Fruit fly (Drosophila melanogaster) whole organism, embryonic: Measurements from ENCODE around the gene Rchy1.

Source experiments
- BtbVII ChIP-seq: fragments of 200-800 bp; sonication (Bioruptor generic); optimal IDR thresholded peaks from 3 replicates; lab custom pipeline; 2017; ENCODE audit warnings: missing biosample characterization, mild to moderate bottlenecking, missing genetic modification characterization
- CG11695 ChIP-seq: fragments of 200-800 bp; sonication (Bioruptor generic); IDR thresholded peaks from 3 replicates; pipeline ENCODE4 v1.3.6; 2022; ENCODE audit warnings: missing biosample characterization, missing genetic modification characterization
- CG12299 ChIP-seq: fragments of 200-800 bp; sonication (Bioruptor generic); optimal IDR thresholded peaks from 2 replicates; lab custom pipeline; 2018; ENCODE audit warnings: missing biosample characterization, mild to moderate bottlenecking, missing genetic modification characterization
- CG13123 ChIP-seq: fragments of 200-800 bp; sonication (Bioruptor generic); optimal IDR thresholded peaks from 2 replicates; lab custom pipeline; 2016; ENCODE audit warnings: missing biosample characterization, missing genetic modification characterization
- CG14441 ChIP-seq: fragments of 200-800 bp; sonication (Bioruptor generic); IDR thresholded peaks from 2 replicates; pipeline ENCODE4 v1.3.6; 2022; ENCODE audit warnings: missing biosample characterization, missing genetic modification characterization
- CG16813 ChIP-seq: fragments of 200-800 bp; sonication (Bioruptor generic); IDR thresholded peaks from 3 replicates; pipeline ENCODE4 v1.3.6; 2022; ENCODE audit warnings: missing biosample characterization, missing genetic modification characterization; ENCODE audit not compliant: partially characterized antibody
- CG16863 ChIP-seq: fragments of 200-800 bp; sonication (Bioruptor generic); optimal IDR thresholded peaks from 3 replicates; lab custom pipeline; 2016; ENCODE audit warnings: missing biosample characterization, missing genetic modification characterization
- CG17186 ChIP-seq: fragments of 200-800 bp; sonication (Bioruptor generic); optimal IDR thresholded peaks from 3 replicates; lab custom pipeline; 2017; ENCODE audit warnings: missing biosample characterization, missing genetic modification reagents, missing genetic modification characterization
- CG17328 ChIP-seq: fragments of 200-800 bp; sonication (Bioruptor generic); IDR thresholded peaks from 2 replicates; pipeline ENCODE4 v1.3.6; 2022; ENCODE audit warnings: missing biosample characterization, missing genetic modification characterization
- CG17829 ChIP-seq: fragments of 200-800 bp; optimal IDR thresholded peaks from 2 replicates; lab custom pipeline; 2019; ENCODE audit warnings: missing biosample characterization, mild to moderate bottlenecking, missing genetic modification characterization, moderate library complexity
- CG1832 ChIP-seq: fragments of 200-800 bp; sonication (Bioruptor generic); optimal IDR thresholded peaks from 2 replicates; lab custom pipeline; 2017; ENCODE audit warnings: missing biosample characterization, mild to moderate bottlenecking, missing genetic modification characterization, inconsistent platforms
- CG2199 ChIP-seq: fragments of 200-800 bp; sonication (Bioruptor generic); IDR thresholded peaks from 3 replicates; pipeline ENCODE4 v1.3.6; 2022; ENCODE audit warnings: missing biosample characterization, missing genetic modification characterization
- CG2712 ChIP-seq: fragments of 200-800 bp; optimal IDR thresholded peaks from 3 replicates; lab custom pipeline; 2019; ENCODE audit warnings: missing biosample characterization, mild to moderate bottlenecking, missing genetic modification characterization, moderate library complexity
- CG30431 ChIP-seq: fragments of 200-800 bp; sonication (Bioruptor generic); optimal IDR thresholded peaks from 2 replicates; lab custom pipeline; 2017; ENCODE audit warnings: missing biosample characterization, missing genetic modification characterization
- CG34224 ChIP-seq: fragments of 200-800 bp; sonication (Bioruptor generic); IDR thresholded peaks from 3 replicates; pipeline ENCODE4 v1.3.6; 2022; ENCODE audit warnings: missing biosample characterization, missing genetic modification characterization; ENCODE audit not compliant: partially characterized antibody
- CG42726 ChIP-seq: fragments of 200-800 bp; sonication (Bioruptor generic); IDR thresholded peaks from 2 replicates; pipeline ENCODE4 v1.3.6; 2022; ENCODE audit warnings: missing biosample characterization, missing genetic modification characterization; ENCODE audit not compliant: partially characterized antibody
- CG4820 ChIP-seq: fragments of 200-800 bp; sonication (Bioruptor generic); optimal IDR thresholded peaks from 3 replicates; lab custom pipeline; 2016; ENCODE audit warnings: missing biosample characterization, missing genetic modification characterization
- CG5953 ChIP-seq: fragments of 200-800 bp; sonication (Bioruptor generic); IDR thresholded peaks from 2 replicates; pipeline ENCODE4 v1.3.6; 2022; ENCODE audit warnings: missing biosample characterization, missing genetic modification characterization
- CG6791 ChIP-seq: fragments of 200-800 bp; sonication (Bioruptor generic); IDR thresholded peaks from 3 replicates; pipeline ENCODE4 v1.3.6; 2022; ENCODE audit warnings: missing biosample characterization, missing genetic modification characterization; ENCODE audit not compliant: partially characterized antibody
- CG9437 ChIP-seq: fragments of 200-800 bp; sonication (Bioruptor generic); optimal IDR thresholded peaks from 2 replicates; lab custom pipeline; 2018; ENCODE audit warnings: missing biosample characterization, mild to moderate bottlenecking, missing genetic modification characterization
- CG9932 ChIP-seq: fragments of 200-800 bp; sonication (Bioruptor generic); IDR thresholded peaks from 2 replicates; pipeline ENCODE4 v1.3.6; 2022; ENCODE audit warnings: missing biosample characterization, missing genetic modification characterization
- CHES-1-like ChIP-seq: fragments of 200-800 bp; sonication (Bioruptor generic); optimal IDR thresholded peaks from 2 replicates; lab custom pipeline; 2016; ENCODE audit warnings: missing biosample characterization, missing genetic modification characterization
- Deaf1 ChIP-seq: fragments of 200-800 bp; optimal IDR thresholded peaks from 3 replicates; lab custom pipeline; 2019; ENCODE audit warnings: missing biosample characterization, mild to moderate bottlenecking, missing genetic modification characterization, moderate library complexity
- Fer3 ChIP-seq: fragments of 200-800 bp; sonication (Bioruptor generic); optimal IDR thresholded peaks from 2 replicates; lab custom pipeline; 2018; ENCODE audit warnings: missing biosample characterization, mild to moderate bottlenecking, missing genetic modification characterization, moderate library complexity
- Hmr ChIP-seq: fragments of 200-800 bp; sonication (Bioruptor generic); optimal IDR thresholded peaks from 3 replicates; lab custom pipeline; 2017; ENCODE audit warnings: mild to moderate bottlenecking, missing biosample characterization, missing genetic modification reagents, missing genetic modification characterization
- MBD-R2 ChIP-seq: fragments of 200-800 bp; sonication (Bioruptor generic); IDR thresholded peaks from 2 replicates; pipeline ENCODE4 v1.3.6; 2022; ENCODE audit warnings: missing biosample characterization, missing genetic modification characterization
- MESR4 ChIP-seq: fragments of 200-800 bp; sonication (Bioruptor generic); optimal IDR thresholded peaks from 2 replicates; lab custom pipeline; 2018; ENCODE audit warnings: missing biosample characterization, mild to moderate bottlenecking, missing genetic modification characterization, moderate library complexity
- Med ChIP-seq: fragments of 200-800 bp; sonication (Bioruptor generic); peaks from one replicate; lab custom pipeline; 2016; ENCODE audit warnings: missing biosample characterization, missing genetic modification characterization, mild to moderate bottlenecking, inconsistent platforms, moderate library complexity
- Oli ChIP-seq: fragments of 200-800 bp; sonication (Bioruptor generic); optimal IDR thresholded peaks from 2 replicates; lab custom pipeline; 2018; ENCODE audit warnings: missing biosample characterization, mild to moderate bottlenecking, missing genetic modification characterization, moderate library complexity
- Side ChIP-seq: fragments of 200-800 bp; sonication (Bioruptor generic); optimal IDR thresholded peaks from 2 replicates; lab custom pipeline; 2016; ENCODE audit warnings: missing biosample characterization, missing genetic modification characterization
- Xbp1 ChIP-seq: fragments of 200-800 bp; sonication (Bioruptor generic); optimal IDR thresholded peaks from 3 replicates; lab custom pipeline; 2016; ENCODE audit warnings: missing biosample characterization, mild to moderate bottlenecking, missing genetic modification characterization
- abd-A ChIP-seq: fragments of 200-800 bp; sonication (Bioruptor generic); optimal IDR thresholded peaks from 3 replicates; lab custom pipeline; 2019; ENCODE audit warnings: missing biosample characterization, mild to moderate bottlenecking, missing genetic modification characterization, moderate library complexity
- al ChIP-seq: fragments of 200-800 bp; sonication (Bioruptor generic); IDR thresholded peaks from 2 replicates; pipeline ENCODE4 v1.3.6; 2022; ENCODE audit warnings: missing biosample characterization, missing genetic modification characterization
- bigmax ChIP-seq: fragments of 200-800 bp; sonication (Bioruptor generic); optimal IDR thresholded peaks from 2 replicates; lab custom pipeline; 2018; ENCODE audit warnings: missing biosample characterization, mild to moderate bottlenecking, missing genetic modification characterization
- bowl ChIP-seq: fragments of 200-800 bp; sonication (Bioruptor generic); IDR thresholded peaks from 2 replicates; pipeline ENCODE4 v1.3.6; 2022; ENCODE audit warnings: missing biosample characterization, missing genetic modification characterization
- bsh ChIP-seq, 2 experiments: fragments of 200-800 bp; sonication (Bioruptor generic); optimal IDR thresholded peaks; 2 replicates each; lab custom pipeline; 2017 to 2018; ENCODE audit warnings: mild to moderate bottlenecking in 2 of 2, missing biosample characterization in 2 of 2, missing genetic modification characterization in 2 of 2, moderate library complexity in 1 of 2
- btn ChIP-seq: fragments of 200-800 bp; sonication (Bioruptor generic); optimal IDR thresholded peaks from 2 replicates; lab custom pipeline; 2016; ENCODE audit warnings: missing biosample characterization, missing genetic modification characterization
- chn ChIP-seq: fragments of 200-800 bp; sonication (Bioruptor generic); optimal IDR thresholded peaks from 2 replicates; lab custom pipeline; 2016; ENCODE audit warnings: missing biosample characterization, missing genetic modification characterization
- fu2 ChIP-seq: fragments of 200-800 bp; sonication (Bioruptor generic); optimal IDR thresholded peaks from 2 replicates; lab custom pipeline; 2016; ENCODE audit warnings: missing biosample characterization, missing genetic modification characterization
- gfzf ChIP-seq: fragments of 200-800 bp; sonication (Bioruptor generic); optimal IDR thresholded peaks from 2 replicates; lab custom pipeline; 2016; ENCODE audit warnings: missing biosample characterization, mild to moderate bottlenecking, missing genetic modification characterization, moderate library complexity
- hb ChIP-seq: fragments of 200-800 bp; sonication (Bioruptor generic); IDR thresholded peaks from 3 replicates; pipeline ENCODE4 v1.3.6; 2022; ENCODE audit warnings: missing biosample characterization, missing genetic modification characterization; ENCODE audit not compliant: partially characterized antibody
- ind ChIP-seq: fragments of 200-800 bp; sonication (Bioruptor generic); optimal IDR thresholded peaks from 3 replicates; lab custom pipeline; 2016; ENCODE audit warnings: missing biosample characterization, missing genetic modification characterization
- lilli ChIP-seq: fragments of 200-800 bp; sonication (Bioruptor generic); optimal IDR thresholded peaks from 3 replicates; lab custom pipeline; 2016; ENCODE audit warnings: missing biosample characterization, missing genetic modification characterization
- lov ChIP-seq, 2 experiments: fragments of 200-800 bp in 1 of 2; fragments of >200 bp in 1 of 2; sonication (Bioruptor generic) in 1 of 2; IDR thresholded peaks in 1 of 2; optimal IDR thresholded peaks in 1 of 2; 2 replicates in 1 of 2; 3 replicates in 1 of 2; pipeline versions ENCODE4 v1.3.6 to Lab custom; 2017 to 2022; ENCODE audit warnings: missing biosample characterization in 1 of 2, missing genetic modification characterization in 1 of 2
- odd ChIP-seq: fragments of 200-800 bp; sonication (Bioruptor generic); optimal IDR thresholded peaks from 2 replicates; lab custom pipeline; 2017; ENCODE audit warnings: missing biosample characterization, mild to moderate bottlenecking, missing genetic modification characterization
- tin ChIP-seq: fragments of 200-800 bp; sonication (Bioruptor generic); optimal IDR thresholded peaks from 3 replicates; lab custom pipeline; 2016; ENCODE audit warnings: missing biosample characterization, missing genetic modification characterization
- tio ChIP-seq: fragments of 200-800 bp; sonication (Bioruptor generic); optimal IDR thresholded peaks from 2 replicates; lab custom pipeline; 2017; ENCODE audit warnings: missing biosample characterization, missing genetic modification characterization, inconsistent platforms
- twi ChIP-seq: fragments of 200-800 bp; optimal IDR thresholded peaks from 2 replicates; lab custom pipeline; 2019; ENCODE audit warnings: missing biosample characterization, mild to moderate bottlenecking, missing genetic modification characterization, moderate library complexity

The Rchy1 gene

DNA sequence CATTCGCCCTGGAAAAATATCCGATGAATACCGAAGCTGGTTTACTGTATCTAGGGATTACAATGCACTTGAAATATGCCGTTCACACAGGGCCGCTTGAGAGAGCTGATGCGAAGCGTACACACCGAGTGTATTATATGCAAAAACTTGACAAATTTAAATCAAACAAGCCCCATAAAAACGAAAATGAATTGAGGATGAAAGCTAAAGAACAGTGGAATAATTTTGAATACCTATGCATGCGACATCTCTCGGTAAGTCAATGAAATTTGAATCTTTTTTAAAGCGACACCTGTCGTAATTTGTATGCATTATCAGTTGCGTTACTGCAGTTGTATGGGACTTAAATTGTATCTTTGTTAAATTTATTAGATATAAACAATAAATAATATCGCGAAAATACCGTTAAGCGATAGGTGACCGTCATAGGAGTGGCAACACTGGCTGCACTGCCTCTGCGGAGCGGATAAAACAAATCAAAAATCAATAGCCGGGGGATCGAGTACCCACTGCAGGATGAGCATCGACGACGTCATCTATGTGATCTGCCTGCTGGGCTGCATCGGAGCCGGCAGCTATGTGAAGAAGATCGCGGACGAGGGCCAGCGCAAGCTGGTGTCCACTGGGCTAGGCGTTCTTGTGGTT lies 9.4 kb downstream of the Rchy1 start, which contains the start of gene frj (continued):
- TF ChIP-seq gfzf (GFP tag; lab: Kevin White, UChicago), result peak; percentile 95
- peak; percentile 83 for TF ChIP-seq Xbp1
- TF ChIP-seq CG6791, result peak; percentile 37; the same call in 2 of the 3 replicates
- TF ChIP-seq fu2 (GFP tag; lab: Kevin White, UChicago), result peak; percentile 53
- no peak for TF ChIP-seq CG1832 (GFP tag; lab: Kevin White, UChicago)
- peak; percentile 73 for TF ChIP-seq ind (GFP tag; lab: Kevin White, UChicago)
- TF ChIP-seq CG2712 (tag; lab: Kevin White, UChicago), result peak; percentile 72
- TF ChIP-seq CG11695, result 0 out of 3 replicates have a peak, but pooled peaks have one; percentile 30
- peak; percentile 57; the same call in 2 of the 3 replicates for TF ChIP-seq hb
- TF ChIP-seq CG13123 (GFP tag; lab: Kevin White, UChicago), result peak; percentile 33
- no peak for TF ChIP-seq odd (GFP tag; lab: Kevin White, UChicago)
- TF ChIP-seq bowl (GFP tag; lab: Robert Waterston, UW), result no peak
- TF ChIP-seq CG17829 (tag; lab: Kevin White, UChicago), result peak; percentile 65
- peak; percentile 40 for TF ChIP-seq twi
- 0 out of 3 replicates have a peak, but pooled peaks have one; percentile 38 for TF ChIP-seq CG34224 (GFP tag; lab: Robert Waterston, UW)
- TF ChIP-seq chn, result peak; percentile 55
- TF ChIP-seq Side (GFP tag; lab: Kevin White, UChicago), result peak; percentile 38
- TF ChIP-seq Oli (tag; lab: Kevin White, UChicago), result peak; percentile 49
- peak; percentile 51 for TF ChIP-seq CG30431 (GFP tag; lab: Kevin White, UChicago)
- TF ChIP-seq tin, result peak; percentile 67
- no peak for TF ChIP-seq tio
- no peak for TF ChIP-seq CG5953 (GFP tag; lab: Robert Waterston, UW)
- TF ChIP-seq bsh (GFP tag; optimal IDR thresholded peaks at IDR 0.05; lab: Kevin White, UChicago), result peak in 1 of 2 experiments; percentile 39
- TF ChIP-seq MBD-R2 (GFP tag; lab: Robert Waterston, UW), result peak; percentile 56
- peak; percentile 71 for TF ChIP-seq CHES-1-like (GFP tag; lab: Kevin White, UChicago)
- TF ChIP-seq CG4820 (GFP tag; lab: Kevin White, UChicago), result peak; percentile 49
- no peak for TF ChIP-seq btn
- no peak for TF ChIP-seq CG2199 (GFP tag; lab: Robert Waterston, UW)
- peak; percentile 72; the same call in 2 of the 3 replicates for TF ChIP-seq CG16813 (GFP tag; lab: Robert Waterston, UW)
- peak; percentile 57 for TF ChIP-seq CG16863
- peak; percentile 70 for TF ChIP-seq lilli (GFP tag; lab: Kevin White, UChicago)
- TF ChIP-seq al, result peak; percentile 61
- TF ChIP-seq Deaf1 (tag; lab: Kevin White, UChicago), result peak; percentile 19
- TF ChIP-seq Med, result peak; percentile 93
- TF ChIP-seq CG42726 (GFP tag; lab: Robert Waterston, UW), result peak; percentile 59; the same call in 1 of the 2 replicates
- TF ChIP-seq CG9932 (GFP tag; lab: Robert Waterston, UW), result peak; percentile 77
- no peak for TF ChIP-seq lov (optimal IDR thresholded peaks at IDR 0.05; lab: Kevin White, UChicago)
- TF ChIP-seq lov (GFP tag; IDR thresholded peaks at IDR 0.05; lab: Robert Waterston, UW), result peak; percentile 47; the same call in 1 of the 3 replicates
- TF ChIP-seq Hmr (GFP tag; lab: Kevin White, UChicago), result peak; percentile 75
- no peak for TF ChIP-seq abd-A (tag; lab: Kevin White, UChicago)
- TF ChIP-seq CG9437 (GFP tag; lab: Kevin White, UChicago), result peak; percentile 22
- TF ChIP-seq Fer3, result peak; percentile 41
- peak; percentile 63 for TF ChIP-seq CG17186 (GFP tag; lab: Kevin White, UChicago)
- TF ChIP-seq bigmax, result no peak
- peak; percentile 62 for TF ChIP-seq CG12299
- TF ChIP-seq CG17328 (GFP tag; lab: Robert Waterston, UW), result peak; percentile 59
- peak; percentile 29 for TF ChIP-seq MESR4 (GFP tag; lab: Kevin White, UChicago)
- no peak for TF ChIP-seq BtbVII (GFP tag; lab: Kevin White, UChicago)
- TF ChIP-seq CG14441 (GFP tag; lab: Robert Waterston, UW), result peak; percentile 70
